Worm (Caenorhabditis elegans) whole organism, early embryonic: ENCODE data around the gene Y46G5A.15.

Experiments
- B0310.2 ChIP-seq: sonication (generic microtip); optimal IDR thresholded peaks from 2 replicates; lab custom pipeline; 2016; ENCODE audit warnings: mild to moderate bottlenecking, missing genetic modification characterization, missing compliant biosample characterization
- F13C5.2 ChIP-seq: sonication (generic microtip); optimal IDR thresholded peaks from 2 replicates; lab custom pipeline; 2017; ENCODE audit warnings: mild to moderate bottlenecking, missing genetic modification characterization, inconsistent platforms, missing compliant biosample characterization
- aly-1 ChIP-seq: sonication (generic microtip); optimal IDR thresholded peaks from 2 replicates; lab custom pipeline; 2016; ENCODE audit warnings: missing genetic modification characterization, missing compliant biosample characterization
- ama-1 ChIP-seq: fragments of 150-350 bp; optimal IDR thresholded peaks from 2 replicates; lab custom pipeline; 2014
- ets-7 ChIP-seq: sonication (generic microtip); optimal IDR thresholded peaks from 2 replicates; lab custom pipeline; 2016; ENCODE audit warnings: missing genotype, missing genetic modification characterization, missing compliant biosample characterization
- hmbx-1 ChIP-seq: sonication (generic microtip); optimal IDR thresholded peaks from 2 replicates; lab custom pipeline; 2016; ENCODE audit warnings: mild to moderate bottlenecking, missing genetic modification characterization, missing compliant biosample characterization
- hnd-1 ChIP-seq: sonication (generic microtip); optimal IDR thresholded peaks from 2 replicates; lab custom pipeline; 2016; ENCODE audit warnings: missing genetic modification characterization, missing compliant biosample characterization
- pes-1 ChIP-seq: fragments of 200-800 bp; sonication (Bioruptor generic); IDR thresholded peaks from 2 replicates; pipeline ENCODE4 v1.3.6; 2022; ENCODE audit warnings: missing genetic modification reagents, missing genetic modification characterization, missing compliant biosample characterization
- sea-1 ChIP-seq: fragments of 200-800 bp; sonication (Bioruptor generic); conservative IDR thresholded peaks from 2 replicates; pipeline ENCODE4 v1.3.6; 2022; ENCODE audit warnings: missing genetic modification characterization, missing compliant biosample characterization
- tbx-37 ChIP-seq: fragments of 200-800 bp; sonication (Bioruptor generic); conservative IDR thresholded peaks from 2 replicates; pipeline ENCODE4 v1.3.6; 2022; ENCODE audit warnings: missing genetic modification reagents, missing genetic modification characterization, missing compliant biosample characterization

- TF ChIP-seq F13C5.2 (tag; lab: Kevin White, UChicago) (no peak), hnd-1 (tag; lab: Kevin White, UChicago) (no peak), aly-1 (tag; lab: Kevin White, UChicago) (no peak), ets-7 (tag; lab: Kevin White, UChicago) (no peak), ama-1 (lab: Kevin White, UChicago) (no peak), sea-1 (GFP tag; lab: Robert Waterston, UW) (no peak), hmbx-1 (no peak), pes-1 (GFP tag; lab: Robert Waterston, UW) (no peak), tbx-37 (no peak), B0310.2 (tag; lab: Kevin White, UChicago) (no peak)
Observed at ce11 chrII:12785391-12785790, at the start of gene Y46G5A.15.
